Fruit fly (Drosophila melanogaster) whole organism, pupa: ENCODE measurements around the gene SMC5.
A peak's percentile ranks its signal among the peaks of the same experiment; 100 is the strongest.

Source experiments
- CG10348 ChIP-seq: fragments of 200-800 bp; sonication (Bioruptor generic); IDR thresholded peaks from 2 replicates; pipeline ENCODE4 v1.3.6; 2022; ENCODE audit warnings: missing biosample characterization, missing genetic modification characterization
- CG12605 ChIP-seq: fragments of 200-800 bp; sonication (Bioruptor generic); IDR thresholded peaks from 2 replicates; pipeline ENCODE4 v1.3.6; 2022; ENCODE audit warnings: missing biosample characterization, missing genetic modification characterization
- CG13204 ChIP-seq: fragments of 200-800 bp; sonication (Bioruptor generic); optimal IDR thresholded peaks from 2 replicates; lab custom pipeline; 2018; ENCODE audit warnings: missing biosample characterization, mild to moderate bottlenecking, missing genetic modification characterization, moderate library complexity
- CG15710 ChIP-seq: fragments of 200-800 bp; sonication (Bioruptor generic); optimal IDR thresholded peaks from 2 replicates; lab custom pipeline; 2018; ENCODE audit warnings: missing biosample characterization, mild to moderate bottlenecking, missing genetic modification characterization, moderate library complexity
- CG17806 ChIP-seq: fragments of 200-800 bp; sonication (Bioruptor generic); optimal IDR thresholded peaks from 2 replicates; lab custom pipeline; 2018; ENCODE audit warnings: missing biosample characterization, mild to moderate bottlenecking, missing genetic modification characterization, moderate library complexity
- CG32121 ChIP-seq: fragments of 200-800 bp; sonication (Bioruptor generic); IDR thresholded peaks from 2 replicates; pipeline ENCODE4 v1.3.6; 2022; ENCODE audit warnings: missing biosample characterization, missing genetic modification characterization
- CG34367 ChIP-seq: fragments of 200-800 bp; sonication (Bioruptor generic); optimal IDR thresholded peaks from 2 replicates; lab custom pipeline; 2018; ENCODE audit warnings: missing biosample characterization, mild to moderate bottlenecking, missing genetic modification characterization
- CG4496 ChIP-seq: fragments of 200-800 bp; sonication (Bioruptor generic); IDR thresholded peaks from 3 replicates; pipeline ENCODE4 v1.3.6; 2022; ENCODE audit warnings: missing biosample characterization, missing genetic modification characterization
- CG8301 ChIP-seq: fragments of 200-800 bp; sonication (Bioruptor generic); optimal IDR thresholded peaks from 2 replicates; lab custom pipeline; 2018; ENCODE audit warnings: missing biosample characterization, mild to moderate bottlenecking, missing genetic modification characterization
- CG9948 ChIP-seq: fragments of 200-800 bp; sonication (Bioruptor generic); optimal IDR thresholded peaks from 2 replicates; lab custom pipeline; 2018; ENCODE audit warnings: missing biosample characterization, mild to moderate bottlenecking, missing genetic modification characterization, moderate library complexity
- D1 ChIP-seq: fragments of 200-800 bp; sonication (Bioruptor generic); optimal IDR thresholded peaks from 2 replicates; lab custom pipeline; 2018; ENCODE audit warnings: missing biosample characterization, mild to moderate bottlenecking, missing genetic modification characterization, moderate library complexity
- EcR ChIP-seq: fragments of 200-800 bp; sonication (Bioruptor generic); optimal IDR thresholded peaks from 3 replicates; lab custom pipeline; 2019; ENCODE audit warnings: missing biosample characterization, missing genetic modification characterization, mild to moderate bottlenecking, moderate library complexity, missing genetic modification reagents
- Ets98B ChIP-seq: fragments of 200-800 bp; sonication (Bioruptor generic); IDR thresholded peaks from 2 replicates; pipeline ENCODE4 v1.3.6; 2022; ENCODE audit warnings: missing biosample characterization, missing genetic modification characterization
- Pif1A ChIP-seq: fragments of 200-800 bp; sonication (Bioruptor generic); optimal IDR thresholded peaks from 3 replicates; lab custom pipeline; 2016; ENCODE audit warnings: missing biosample characterization, missing genetic modification characterization
- Pif1B ChIP-seq: fragments of 200-800 bp; sonication (Bioruptor generic); optimal IDR thresholded peaks from 3 replicates; lab custom pipeline; 2016; ENCODE audit warnings: missing biosample characterization, missing genetic modification characterization
- Snoo ChIP-seq: fragments of 200-800 bp; sonication (Bioruptor generic); optimal IDR thresholded peaks from 3 replicates; lab custom pipeline; 2017; ENCODE audit warnings: missing biosample characterization, mild to moderate bottlenecking, missing genetic modification characterization, inconsistent platforms
- fd96Ca ChIP-seq: fragments of 200-800 bp; sonication (Bioruptor generic); IDR thresholded peaks from 3 replicates; pipeline ENCODE4 v1.3.6; 2022; ENCODE audit warnings: missing biosample characterization, missing genetic modification characterization
- gl ChIP-seq: fragments of 200-800 bp; sonication (Bioruptor generic); optimal IDR thresholded peaks from 2 replicates; lab custom pipeline; 2018; ENCODE audit warnings: missing biosample characterization, mild to moderate bottlenecking, missing genetic modification characterization
- rn ChIP-seq: fragments of 200-800 bp; sonication (Bioruptor generic); IDR thresholded peaks from 2 replicates; pipeline ENCODE4 v1.3.6; 2022; ENCODE audit warnings: missing biosample characterization, missing genetic modification characterization

Gene SMC5

DNA sequence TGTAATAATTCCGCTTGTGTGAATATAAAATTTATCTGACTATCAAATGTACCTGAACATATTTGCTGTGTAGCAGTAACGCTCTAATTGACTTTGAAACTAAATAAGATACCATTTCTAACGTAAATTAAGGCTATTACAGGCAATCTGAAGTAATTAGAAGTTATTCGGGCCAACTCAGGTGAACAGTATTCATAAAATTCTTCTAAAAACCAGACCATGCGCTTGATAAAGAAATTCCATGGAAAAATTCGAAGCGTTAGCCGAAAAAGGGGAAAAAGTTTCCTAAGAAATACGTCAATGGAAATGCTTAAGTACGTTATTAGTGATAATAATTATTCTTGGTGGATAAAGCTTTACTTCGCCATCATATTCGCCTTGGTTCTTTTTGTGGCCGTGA is 34.6 kb upstream of the SMC5 start, which contains the start of gene ppk5:
TSS of gene ppk5 (plus strand) at position 301 of the 400 bp plus-strand sequence.
- TF ChIP-seq CG32121 (no peak), Ets98B (no peak), Snoo (no peak), CG4496 (GFP tag; lab: Robert Waterston, UW) (no peak), D1 (no peak), Pif1A (GFP tag; lab: Kevin White, UChicago) (no peak), CG13204 (GFP tag; lab: Kevin White, UChicago) (no peak), Pif1B (GFP tag; lab: Kevin White, UChicago) (no peak), CG17806 (no peak), fd96Ca (no peak), CG15710 (tag; lab: Kevin White, UChicago) (no peak), CG12605 (GFP tag; lab: Robert Waterston, UW) (no peak)

DNA sequence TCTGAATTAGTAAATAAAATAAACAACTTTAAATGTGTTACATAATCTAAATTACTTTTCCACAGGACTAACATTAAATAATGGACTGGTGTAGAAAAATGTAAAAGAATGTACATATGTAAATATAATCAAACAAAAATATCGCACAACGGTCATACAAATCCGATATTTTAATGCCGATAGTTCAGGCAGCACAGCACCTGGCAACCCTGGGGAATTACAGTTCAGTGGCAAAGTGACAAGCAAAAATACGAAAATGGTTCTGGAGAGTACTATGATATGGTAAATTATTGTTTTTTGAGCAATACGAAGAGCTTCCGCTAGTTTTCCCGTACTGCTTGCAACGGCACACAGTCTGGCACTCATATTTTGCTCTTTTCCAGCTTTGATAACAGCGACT is 32.1 kb upstream of the SMC5 start, which contains the start of gene Rpn10:
TSS of gene Rpn10 (plus strand) at position 144 of the 400 bp plus-strand sequence.
- no peak for TF ChIP-seq CG13204 (GFP tag; lab: Kevin White, UChicago)
- TF ChIP-seq Pif1B (GFP tag; lab: Kevin White, UChicago), result no peak
- TF ChIP-seq CG17806, result no peak
- peak; percentile 6 for TF ChIP-seq Snoo
- TF ChIP-seq EcR, result peak; percentile 63
- TF ChIP-seq CG34367 (tag; lab: Kevin White, UChicago), result no peak
- no peak for TF ChIP-seq Pif1A (GFP tag; lab: Kevin White, UChicago)
- peak; percentile 27 for TF ChIP-seq D1
- TF ChIP-seq fd96Ca, result no peak
- no peak for TF ChIP-seq gl (tag; lab: Kevin White, UChicago)
- no peak for TF ChIP-seq CG12605 (GFP tag; lab: Robert Waterston, UW)
- no peak for TF ChIP-seq Ets98B
- no peak for TF ChIP-seq CG15710 (tag; lab: Kevin White, UChicago)

DNA sequence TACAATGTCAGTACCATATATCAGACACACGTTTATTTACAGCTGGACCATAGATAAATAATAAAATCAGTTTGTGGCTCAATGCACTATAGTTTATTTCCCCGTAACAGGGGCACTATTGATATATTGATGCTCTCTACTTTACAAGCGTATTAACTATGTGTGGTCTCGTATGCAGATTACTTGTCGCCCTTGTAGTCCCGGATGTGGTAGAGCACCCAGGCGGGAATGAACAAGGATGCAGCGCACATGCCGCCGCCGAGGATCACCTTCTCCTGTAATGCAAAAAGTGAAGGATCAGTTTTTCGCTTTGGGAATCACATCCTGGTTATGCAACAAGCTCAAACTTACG is 30.1 kb upstream of the SMC5 start:
- no peak for TF ChIP-seq fd96Ca
- TF ChIP-seq CG9948, result no peak
- TF ChIP-seq CG12605 (GFP tag; lab: Robert Waterston, UW), result no peak
- no peak for TF ChIP-seq CG10348 (GFP tag; lab: Robert Waterston, UW)
- TF ChIP-seq CG17806, result no peak
- no peak for TF ChIP-seq Ets98B
- no peak for TF ChIP-seq CG32121
- no peak for TF ChIP-seq Snoo
- TF ChIP-seq CG13204 (GFP tag; lab: Kevin White, UChicago), result no peak
- no peak for TF ChIP-seq CG8301 (tag; lab: Kevin White, UChicago)
- no peak for TF ChIP-seq CG34367 (tag; lab: Kevin White, UChicago)

DNA sequence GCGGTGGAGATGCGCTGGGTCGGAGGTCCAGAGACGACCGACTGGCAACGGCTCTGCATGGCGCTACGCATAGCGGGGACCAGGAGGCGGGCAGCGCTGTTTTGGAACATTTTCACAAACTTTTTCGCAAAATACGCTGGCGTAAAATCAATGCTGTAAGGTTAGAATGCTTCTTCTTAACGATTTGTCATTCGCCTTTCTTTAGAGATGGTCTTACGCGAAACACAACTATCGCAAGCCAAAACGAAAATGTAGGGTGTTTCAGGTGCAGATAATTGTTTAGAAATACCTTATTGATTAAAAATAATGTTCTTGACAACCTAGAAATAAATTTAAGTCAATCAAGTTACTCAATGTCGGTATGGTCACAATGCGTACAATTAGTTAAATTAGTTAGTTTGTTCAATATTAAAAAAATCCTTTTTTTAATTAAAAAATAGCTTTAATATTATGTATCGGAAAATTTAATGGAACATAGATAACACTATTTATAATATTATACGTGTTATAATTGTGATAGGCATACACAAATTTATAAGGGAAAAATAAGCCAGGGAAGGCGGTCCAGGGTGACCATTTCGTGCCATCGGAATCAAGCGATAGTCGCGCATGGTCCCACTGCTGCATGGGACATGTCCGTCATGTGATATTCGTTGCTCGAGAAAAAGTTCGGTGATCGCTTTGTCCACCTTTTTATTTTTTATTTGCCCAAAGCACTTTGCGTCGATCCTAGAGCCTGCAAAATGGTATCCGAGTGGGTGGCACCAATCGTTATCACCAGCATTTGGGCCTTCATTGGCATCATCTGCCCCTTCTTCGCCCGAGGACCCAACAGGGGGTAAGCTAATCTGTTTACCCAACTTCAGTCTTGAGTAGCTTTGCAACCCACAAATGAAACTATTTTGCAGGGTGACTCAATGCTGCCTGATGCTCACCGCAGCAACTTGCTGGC is 29.5 kb upstream of the SMC5 start, which contains the start of the genes COX8 and VhaM9.7-b:
TSS of gene COX8 (minus strand) at position 203 of the 952 bp plus-strand sequence.
TSS of gene VhaM9.7-b (plus strand) at position 618 of the 952 bp plus-strand sequence.
- TF ChIP-seq CG17806 (peak; percentile 14), fd96Ca (no peak), CG13204 (GFP tag; lab: Kevin White, UChicago) (no peak), CG12605 (GFP tag; lab: Robert Waterston, UW) (no peak), Snoo (peak; percentile 39), Pif1B (GFP tag; lab: Kevin White, UChicago) (no peak), CG32121 (peak; percentile 11; the same call in 1 of the 2 replicates)

DNA sequence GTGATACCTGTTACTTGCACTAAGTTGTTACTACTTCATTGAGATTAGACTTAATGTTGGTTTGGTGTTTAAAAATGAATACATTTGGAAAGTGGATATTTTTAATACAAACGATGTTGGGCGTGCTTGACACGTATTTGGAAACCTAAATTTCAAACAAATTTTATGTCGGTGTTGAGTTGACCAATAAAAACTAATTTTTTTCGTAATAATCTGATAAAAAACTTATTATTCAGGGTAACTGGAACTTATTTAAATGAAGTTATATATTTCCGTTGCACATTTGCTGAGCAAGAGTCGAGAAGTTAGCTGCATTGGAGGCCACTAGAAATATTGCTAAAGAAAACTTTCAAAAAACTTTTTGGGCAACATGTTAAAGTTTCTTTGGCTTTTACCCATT is 26.9 kb upstream of the SMC5 start, which contains the start of gene CG33290:
TSS of gene CG33290 (plus strand) at position 301 of the 400 bp plus-strand sequence.
- TF ChIP-seq Pif1A (GFP tag; lab: Kevin White, UChicago) (no peak), rn (GFP tag; lab: Robert Waterston, UW) (no peak), fd96Ca (no peak), Snoo (no peak), CG13204 (GFP tag; lab: Kevin White, UChicago) (no peak), CG8301 (tag; lab: Kevin White, UChicago) (no peak), CG9948 (no peak), EcR (no peak), CG17806 (no peak), CG15710 (tag; lab: Kevin White, UChicago) (no peak), CG32121 (no peak), Ets98B (no peak), CG4496 (GFP tag; lab: Robert Waterston, UW) (no peak)

DNA sequence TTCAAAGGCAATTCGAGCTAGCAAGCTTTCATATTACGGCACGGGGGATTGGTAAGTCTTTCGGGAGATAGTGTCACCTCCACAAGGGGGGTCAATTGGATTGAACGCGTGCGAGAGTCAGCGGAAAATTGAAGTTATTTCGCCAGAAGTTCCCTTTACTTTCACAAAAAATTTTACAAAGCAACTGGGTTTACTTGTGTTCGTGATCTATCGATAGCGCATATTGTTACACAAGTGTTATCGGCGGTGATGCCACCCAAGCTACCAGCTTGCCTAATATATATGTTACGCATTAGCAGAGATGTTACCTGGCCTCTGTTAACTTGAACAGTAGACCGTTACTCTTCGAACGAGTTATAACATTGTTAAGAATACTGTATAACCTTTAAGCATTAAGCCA is 14.2 kb upstream of the SMC5 start, which contains the start of gene Wnk:
TSS of gene Wnk (minus strand) at position 177 of the 400 bp plus-strand sequence.
- TF ChIP-seq Pif1B (GFP tag; lab: Kevin White, UChicago) (no peak), CG9948 (no peak), CG10348 (GFP tag; lab: Robert Waterston, UW) (no peak), CG8301 (tag; lab: Kevin White, UChicago) (no peak)

DNA sequence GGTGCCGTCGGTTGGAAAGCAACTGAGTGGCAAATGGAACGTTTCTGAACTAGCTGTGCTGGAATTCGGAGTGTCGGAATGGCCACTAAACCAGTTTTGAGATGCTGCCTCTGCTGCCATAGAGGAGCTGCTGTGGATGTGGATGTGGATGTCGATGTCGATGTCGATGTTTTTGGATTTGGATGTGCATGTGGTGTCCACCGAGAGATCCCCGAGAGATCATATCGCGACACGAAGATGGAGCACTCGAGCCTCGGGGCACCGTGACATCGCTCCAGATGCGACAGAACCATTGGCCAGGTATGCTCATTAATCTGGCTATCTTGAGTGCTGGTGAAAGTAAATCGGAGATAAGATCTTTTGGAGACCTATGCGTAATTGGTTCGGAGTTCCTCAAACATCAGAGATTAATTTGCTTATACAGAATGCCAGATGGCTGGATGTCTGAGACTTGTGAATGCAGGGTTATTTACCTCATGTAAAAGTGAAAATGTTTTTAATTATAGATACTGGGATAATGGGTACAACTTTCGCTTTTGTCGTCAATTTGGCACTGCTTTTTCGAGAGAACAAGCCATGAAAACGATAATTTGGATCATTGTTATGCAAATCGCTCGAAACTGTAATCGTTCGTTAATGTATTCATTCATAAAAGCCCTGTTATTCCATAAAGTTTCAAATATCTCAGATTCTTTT is 10.7 kb upstream of the SMC5 start, which contains the start of gene CG7173:
TSS of gene CG7173 (minus strand) at position 51 of the 696 bp plus-strand sequence.
- no peak for TF ChIP-seq CG9948
- TF ChIP-seq CG32121, result no peak
- no peak for TF ChIP-seq CG8301 (tag; lab: Kevin White, UChicago)
- no peak for TF ChIP-seq Pif1B (GFP tag; lab: Kevin White, UChicago)
- TF ChIP-seq CG15710 (tag; lab: Kevin White, UChicago), result no peak
- no peak; the same call in 1 of the 3 replicates for TF ChIP-seq CG4496 (GFP tag; lab: Robert Waterston, UW)
- TF ChIP-seq EcR, result no peak
- no peak for TF ChIP-seq CG10348 (GFP tag; lab: Robert Waterston, UW)
